Worm (Caenorhabditis elegans) whole organism, L3 larva: Measurements from ENCODE around the gene srx-102.

Experiments
- ama-1 ChIP-seq: fragments of 150-350 bp; optimal IDR thresholded peaks from 2 replicates; lab custom pipeline; 2018
- ceh-82 ChIP-seq: fragments of 150-350 bp; optimal IDR thresholded peaks from 2 replicates; lab custom pipeline; 2014; ENCODE audit warnings: missing biosample characterization, missing genetic modification characterization
- fos-1 ChIP-seq: fragments of 150-350 bp; optimal IDR thresholded peaks from 2 replicates; lab custom pipeline; 2014; ENCODE audit warnings: missing biosample characterization, missing genetic modification characterization
- lsy-12 ChIP-seq: sonication (generic microtip); optimal IDR thresholded peaks from 2 replicates; lab custom pipeline; 2016; ENCODE audit warnings: mild to moderate bottlenecking, missing genetic modification characterization, missing compliant biosample characterization
- nfya-1 ChIP-seq: sonication (generic microtip); optimal IDR thresholded peaks from 2 replicates; lab custom pipeline; 2017; ENCODE audit warnings: missing genetic modification characterization, mild to moderate bottlenecking, missing compliant biosample characterization, antibody characterized with exemption, moderate library complexity; ENCODE audit not compliant: insufficient read depth
- nhr-11 ChIP-seq: fragments of 150-350 bp; optimal IDR thresholded peaks from 2 replicates; lab custom pipeline; 2014; ENCODE audit warnings: missing biosample characterization, missing genetic modification characterization
- nhr-237 ChIP-seq: fragments of 150-350 bp; optimal IDR thresholded peaks from 2 replicates; lab custom pipeline; 2014; ENCODE audit warnings: missing biosample characterization, missing genetic modification characterization
- nhr-76 ChIP-seq: fragments of 150-350 bp; sonication (generic microtip); optimal IDR thresholded peaks from 5 replicates; lab custom pipeline; 2014; ENCODE audit warnings: missing biosample characterization, missing genetic modification characterization
- skn-1 ChIP-seq: fragments of 150-350 bp; optimal IDR thresholded peaks from 2 replicates; lab custom pipeline; 2014; ENCODE audit warnings: missing biosample characterization, missing genetic modification characterization

DNA sequence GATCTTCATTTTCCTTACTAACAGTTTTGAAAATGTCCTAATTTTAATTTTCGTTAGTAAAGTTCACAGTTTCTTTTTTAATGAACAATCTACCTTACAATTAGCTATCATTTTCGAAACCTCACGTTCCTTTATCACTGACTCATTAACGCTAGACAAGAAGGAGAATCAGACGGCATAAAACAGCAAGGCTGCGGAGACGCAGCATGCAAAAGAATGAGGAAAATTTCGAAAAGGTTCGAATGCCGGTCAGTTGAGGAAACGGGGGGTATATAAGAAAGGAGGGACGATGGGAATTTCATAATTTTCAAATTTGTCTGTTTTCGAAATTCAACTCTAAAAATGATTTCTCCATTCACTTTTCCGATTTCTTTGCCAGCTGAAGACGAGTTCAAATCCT lies 32.6 kb downstream of the srx-102 start, which contains the start of gene F19B10.13:
- TF ChIP-seq nhr-237: no peak
- no peak for TF ChIP-seq nhr-76
- no peak for TF ChIP-seq fos-1 (tag; lab: Kevin White, UChicago)
- TF ChIP-seq ceh-82 (tag; lab: Kevin White, UChicago): no peak
- TF ChIP-seq nhr-11 (tag; lab: Kevin White, UChicago): no peak
- TF ChIP-seq skn-1 (tag; lab: Kevin White, UChicago): no peak
- TF ChIP-seq lsy-12 (tag; lab: Kevin White, UChicago): no peak
- no peak for TF ChIP-seq ama-1 (lab: Kevin White, UChicago)
- peak; percentile 14 for TF ChIP-seq nfya-1 (tag; lab: Kevin White, UChicago)
